Worm (Caenorhabditis elegans) whole organism, early embryonic: ENCODE data around the gene btb-2.

Source experiments
- B0310.2 ChIP-seq: sonication (generic microtip); optimal IDR thresholded peaks from 2 replicates; lab custom pipeline; 2016; ENCODE audit warnings: mild to moderate bottlenecking, missing genetic modification characterization, missing compliant biosample characterization
- F13C5.2 ChIP-seq: sonication (generic microtip); optimal IDR thresholded peaks from 2 replicates; lab custom pipeline; 2017; ENCODE audit warnings: mild to moderate bottlenecking, missing genetic modification characterization, inconsistent platforms, missing compliant biosample characterization
- aly-1 ChIP-seq: sonication (generic microtip); optimal IDR thresholded peaks from 2 replicates; lab custom pipeline; 2016; ENCODE audit warnings: missing genetic modification characterization, missing compliant biosample characterization
- ama-1 ChIP-seq: fragments of 150-350 bp; optimal IDR thresholded peaks from 2 replicates; lab custom pipeline; 2014
- ets-7 ChIP-seq: sonication (generic microtip); optimal IDR thresholded peaks from 2 replicates; lab custom pipeline; 2016; ENCODE audit warnings: missing genotype, missing genetic modification characterization, missing compliant biosample characterization
- flt-1 ChIP-seq: fragments of 200-800 bp; sonication (Bioruptor generic); IDR thresholded peaks from 2 replicates; pipeline ENCODE4 v1.3.6; 2022; ENCODE audit warnings: missing genetic modification characterization, missing compliant biosample characterization
- hmg-4 ChIP-seq: fragments of 200-800 bp; sonication (Bioruptor generic); optimal IDR thresholded peaks from 2 replicates; lab custom pipeline; 2018; ENCODE audit warnings: mild to moderate bottlenecking, missing genetic modification characterization, missing compliant biosample characterization
- hnd-1 ChIP-seq: sonication (generic microtip); optimal IDR thresholded peaks from 2 replicates; lab custom pipeline; 2016; ENCODE audit warnings: missing genetic modification characterization, missing compliant biosample characterization
- pes-1 ChIP-seq: fragments of 200-800 bp; sonication (Bioruptor generic); IDR thresholded peaks from 2 replicates; pipeline ENCODE4 v1.3.6; 2022; ENCODE audit warnings: missing genetic modification reagents, missing genetic modification characterization, missing compliant biosample characterization
- scrt-1 ChIP-seq: fragments of 200-800 bp; sonication (Bioruptor generic); IDR thresholded peaks from 2 replicates; pipeline ENCODE4 v1.3.6; 2022; ENCODE audit warnings: missing genetic modification characterization, missing compliant biosample characterization
- tbx-11 ChIP-seq: fragments of 200-800 bp; sonication (Bioruptor generic); IDR thresholded peaks from 2 replicates; pipeline ENCODE4 v1.3.6; 2022; ENCODE audit warnings: missing genetic modification characterization, missing compliant biosample characterization
- tbx-37 ChIP-seq: fragments of 200-800 bp; sonication (Bioruptor generic); conservative IDR thresholded peaks from 2 replicates; pipeline ENCODE4 v1.3.6; 2022; ENCODE audit warnings: missing genetic modification reagents, missing genetic modification characterization, missing compliant biosample characterization

- TF ChIP-seq flt-1 (GFP tag; lab: Robert Waterston, UW) (no peak), ets-7 (tag; lab: Kevin White, UChicago) (no peak), tbx-11 (GFP tag; lab: Robert Waterston, UW) (no peak), pes-1 (no peak), aly-1 (tag; lab: Kevin White, UChicago) (no peak), hnd-1 (tag; lab: Kevin White, UChicago) (no peak), F13C5.2 (tag; lab: Kevin White, UChicago) (no peak), tbx-37 (GFP tag; lab: Robert Waterston, UW) (no peak), ama-1 (lab: Kevin White, UChicago) (no peak), scrt-1 (GFP tag; lab: Robert Waterston, UW) (no peak), B0310.2 (tag; lab: Kevin White, UChicago) (no peak), hmg-4 (GFP tag; lab: Kevin White, UChicago) (no peak)
Observed at ce11 chrII:6373361-6373760, 28.4 kb upstream of the btb-2 start.
